Worm (Caenorhabditis elegans) whole organism, mixed stage, embryonic: ENCODE data around the gene mnp-1.

Source experiments
- ces-1 ChIP-seq: fragments of 150-350 bp; optimal IDR thresholded peaks from 2 replicates; lab custom pipeline; 2014; ENCODE audit warnings: missing biosample characterization, missing genetic modification reagents, missing genetic modification characterization
- sem-2 ChIP-seq: fragments of 200-800 bp; sonication (Bioruptor generic); optimal IDR thresholded peaks from 2 replicates; lab custom pipeline; 2018; ENCODE audit warnings: mild to moderate bottlenecking, missing genetic modification characterization, missing compliant biosample characterization
- tbx-8 ChIP-seq: fragments of 200-800 bp; sonication (Bioruptor generic); optimal IDR thresholded peaks from 2 replicates; lab custom pipeline; 2018; ENCODE audit warnings: mild to moderate bottlenecking, missing genetic modification characterization, moderate library complexity, missing compliant biosample characterization
- unc-39 ChIP-seq: fragments of 150-350 bp; optimal IDR thresholded peaks from 2 replicates; lab custom pipeline; 2014; ENCODE audit warnings: missing biosample characterization, missing genetic modification characterization

ce11 chrIII:4391319-4391718 is 34.9 kb downstream of the mnp-1 start:
- TF ChIP-seq unc-39 (tag; lab: Kevin White, UChicago) = no peak
- TF ChIP-seq sem-2 (GFP tag; lab: Kevin White, UChicago) = no peak
- TF ChIP-seq tbx-8 (GFP tag; lab: Kevin White, UChicago) = no peak
- TF ChIP-seq ces-1 (GFP tag; lab: Kevin White, UChicago) = no peak
